Fruit fly (Drosophila melanogaster): ENCODE measurements around the gene r.

The r gene

dm6 chrX:16637594-16638485, 17.3 kb upstream of the r start, which contains the start of gene RpS19a (continued):
- TF ChIP-seq ewg (GFP tag; optimal IDR thresholded peaks at IDR 0.05), result peak; percentile 54
- 0 out of 2 replicates have a peak, but pooled peaks have one; percentile 11 for TF ChIP-seq CG8765 (GFP tag; IDR thresholded peaks at IDR 0.05)
- peak; percentile 43 for TF ChIP-seq btn (GFP tag; optimal IDR thresholded peaks at IDR 0.05)
- TF ChIP-seq HLH54F (GFP tag; optimal IDR thresholded peaks at IDR 0.05), result peak; percentile 16
- TF ChIP-seq slou (GFP tag; optimal IDR thresholded peaks at IDR 0.05), result peak; percentile 39
- TF ChIP-seq CG2875 (GFP tag; optimal IDR thresholded peaks at IDR 0.05), result peak; percentile 78
- TF ChIP-seq az2 (GFP tag; optimal IDR thresholded peaks at IDR 0.05), result peak; percentile 35
- TF ChIP-seq CG9932 (GFP tag; IDR thresholded peaks at IDR 0.05), result peak; percentile 54; the same call in 1 of the 2 replicates
- peak; percentile 73 for TF ChIP-seq CG5180 (GFP tag; optimal IDR thresholded peaks at IDR 0.05)
- peak; percentile 70 for TF ChIP-seq CG2116 (GFP tag; optimal IDR thresholded peaks at IDR 0.05)
- TF ChIP-seq CG18764 (GFP tag; optimal IDR thresholded peaks at IDR 0.05), result peak; percentile 39
- peak; percentile 73 for TF ChIP-seq org-1 (GFP tag; optimal IDR thresholded peaks at IDR 0.05)
- no peak for TF ChIP-seq cad (GFP tag; optimal IDR thresholded peaks at IDR 0.05)
- peak; percentile 57 for TF ChIP-seq grau (tag; optimal IDR thresholded peaks at IDR 0.05)
- peak; percentile 58 for TF ChIP-seq Ptx1 (GFP tag; IDR thresholded peaks at IDR 0.05)
- TF ChIP-seq cas (GFP tag; IDR thresholded peaks at IDR 0.05), result peak; percentile 26; the same call in 1 of the 2 replicates
- TF ChIP-seq Spps (tag; optimal IDR thresholded peaks at IDR 0.05), result peak; percentile 8
- peak; percentile 29; the same call in 1 of the 3 replicates for TF ChIP-seq CG7963 (GFP tag; IDR thresholded peaks at IDR 0.05; ENCODE audit: partially characterized antibody)
- TF ChIP-seq CG4730 (GFP tag; IDR thresholded peaks at IDR 0.05), result peak; percentile 60
- no peak for TF ChIP-seq p53 (GFP tag; optimal IDR thresholded peaks at IDR 0.05)
- TF ChIP-seq gsb (GFP tag; IDR thresholded peaks at IDR 0.05), result 0 out of 2 replicates have a peak, but pooled peaks have one; percentile 48
- TF ChIP-seq CrebB (tag; optimal IDR thresholded peaks at IDR 0.05), result peak; percentile 87
- no peak; the same call in 1 of the 2 replicates for TF ChIP-seq CG2129 (GFP tag; IDR thresholded peaks at IDR 0.05; ENCODE audit: partially characterized antibody)
- peak; percentile 40 for TF ChIP-seq HmgD (GFP tag; optimal IDR thresholded peaks at IDR 0.05)
- TF ChIP-seq CG3838 (GFP tag; optimal IDR thresholded peaks at IDR 0.05), result no peak
- TF ChIP-seq Antp (GFP tag; optimal IDR thresholded peaks at IDR 0.05), result no peak
- TF ChIP-seq CG14710 (tag; optimal IDR thresholded peaks at IDR 0.05), result peak; percentile 86
- TF ChIP-seq B-H1 (GFP tag; IDR thresholded peaks at IDR 0.05), result peak; percentile 48; the same call in 1 of the 3 replicates
- peak; percentile 72 for TF ChIP-seq Sry-δ (GFP tag; optimal IDR thresholded peaks at IDR 0.05)
- peak; percentile 36 for TF ChIP-seq Sox102F (GFP tag; optimal IDR thresholded peaks at IDR 0.05)
- TF ChIP-seq pnt (GFP tag; optimal IDR thresholded peaks at IDR 0.05), result no peak
- TF ChIP-seq Hsf (GFP tag; optimal IDR thresholded peaks at IDR 0.05), result peak; percentile 30
- TF ChIP-seq sisA (GFP tag; IDR thresholded peaks at IDR 0.05), result no peak
- peak; percentile 75 for TF ChIP-seq Dref (GFP tag; IDR thresholded peaks at IDR 0.05)
- TF ChIP-seq CG7839 (tag; optimal IDR thresholded peaks at IDR 0.05), result peak; percentile 74
- no peak for TF ChIP-seq eve (GFP tag; optimal IDR thresholded peaks at IDR 0.05)
- no peak for TF ChIP-seq Adf1 (GFP tag; IDR thresholded peaks at IDR 0.05)
- no peak for TF ChIP-seq al (GFP tag; IDR thresholded peaks at IDR 0.05)
- TF ChIP-seq tio (GFP tag; optimal IDR thresholded peaks at IDR 0.05), result peak; percentile 14
- peak; percentile 68 for TF ChIP-seq CG6254 (GFP tag; optimal IDR thresholded peaks at IDR 0.05)
- peak; percentile 78 for TF ChIP-seq CG12219 (GFP tag; optimal IDR thresholded peaks at IDR 0.05)
- TF ChIP-seq cwo (GFP tag; optimal IDR thresholded peaks at IDR 0.05), result peak; percentile 55
- TF ChIP-seq tin (GFP tag; optimal IDR thresholded peaks at IDR 0.05), result peak; percentile 40
- peak; percentile 86 for TF ChIP-seq Sox100B (GFP tag; optimal IDR thresholded peaks at IDR 0.05)
- TF ChIP-seq corto (GFP tag; optimal IDR thresholded peaks at IDR 0.05), result peak; percentile 2
- TF ChIP-seq D19B (GFP tag; optimal IDR thresholded peaks at IDR 0.05), result peak; percentile 58
- peak; percentile 53 for TF ChIP-seq CG13424 (tag; optimal IDR thresholded peaks at IDR 0.05)
- TF ChIP-seq Nf-YB (GFP tag; optimal IDR thresholded peaks at IDR 0.05), result peak; percentile 55
- no peak for TF ChIP-seq jumu (GFP tag; optimal IDR thresholded peaks at IDR 0.05)
